Worm (Caenorhabditis elegans) whole organism, late embryonic: Measurements from ENCODE around the gene Y6G8.15.

ENCODE experiments used
- ama-1 ChIP-seq: fragments of 150-350 bp; optimal IDR thresholded peaks from 2 replicates; lab custom pipeline; 2014
- ceh-31 ChIP-seq: sonication (generic microtip); optimal IDR thresholded peaks from 2 replicates; lab custom pipeline; 2016; ENCODE audit warnings: missing genetic modification characterization, missing compliant biosample characterization
- fkh-10 ChIP-seq: fragments of 150-350 bp; optimal IDR thresholded peaks from 2 replicates; lab custom pipeline; 2014; ENCODE audit warnings: missing biosample characterization, missing genetic modification reagents, missing genetic modification characterization
- madf-2 ChIP-seq: sonication (generic microtip); optimal IDR thresholded peaks from 2 replicates; lab custom pipeline; 2017; ENCODE audit warnings: missing genetic modification characterization, missing compliant biosample characterization
- nfya-1 ChIP-seq: sonication (generic microtip); optimal IDR thresholded peaks from 2 replicates; lab custom pipeline; 2017; ENCODE audit warnings: missing genetic modification characterization, mild to moderate bottlenecking, missing compliant biosample characterization, antibody characterized with exemption, moderate library complexity
- npax-4 ChIP-seq: sonication (generic microtip); optimal IDR thresholded peaks from 2 replicates; lab custom pipeline; 2016; ENCODE audit warnings: missing genetic modification characterization, missing compliant biosample characterization
- pax-1 ChIP-seq: fragments of 150-350 bp; optimal IDR thresholded peaks from 2 replicates; lab custom pipeline; 2014; ENCODE audit warnings: missing biosample characterization, missing genetic modification characterization

- TF ChIP-seq pax-1 (no peak), ama-1 (no peak), ceh-31 (tag; lab: Kevin White, UChicago) (no peak), madf-2 (no peak), nfya-1 (tag; lab: Kevin White, UChicago) (no peak), fkh-10 (GFP tag; lab: Kevin White, UChicago) (no peak), npax-4 (tag; lab: Kevin White, UChicago) (no peak)
Measured at ce11 chrV:17624906-17625305, 14.5 kb upstream of the Y6G8.15 start, which contains the start of gene F57G4.11.
